Fruit fly (Drosophila melanogaster): ENCODE data around the gene CG17780.

The CG17780 gene

dm6 chr3R:24384952-24385351, at the start of gene CG17780:
Gene CG17780, minus strand, starts transcription at chr3R:24385052.
- TF ChIP-seq CG9139 (GFP tag; optimal IDR thresholded peaks at IDR 0.05), result no peak
- no peak for TF ChIP-seq Smox (GFP tag; optimal IDR thresholded peaks at IDR 0.05)
- TF ChIP-seq topi (GFP tag; optimal IDR thresholded peaks at IDR 0.05), result no peak

- TF ChIP-seq pdm3 (GFP tag; optimal IDR thresholded peaks at IDR 0.05) (no peak), Sox102F (GFP tag; optimal IDR thresholded peaks at IDR 0.05) (no peak), CG11294 (GFP tag; IDR thresholded peaks at IDR 0.05) (no peak), eg (GFP tag; IDR thresholded peaks at IDR 0.05) (no peak), fd85E (GFP tag; optimal IDR thresholded peaks at IDR 0.05) (no peak), fd59A (GFP tag; optimal IDR thresholded peaks at IDR 0.05) (no peak), CG3919 (GFP tag; optimal IDR thresholded peaks at IDR 0.05) (no peak), achi (GFP tag; optimal IDR thresholded peaks at IDR 0.05) (no peak), lz (GFP tag; optimal IDR thresholded peaks at IDR 0.05) (no peak), Hr38 (GFP tag; optimal IDR thresholded peaks at IDR 0.05) (no peak), Eip75B (GFP tag; optimal IDR thresholded peaks at IDR 0.05) (no peak), cyc (GFP tag; optimal IDR thresholded peaks at IDR 0.05) (peak; percentile 30), CG11762 (GFP tag; optimal IDR thresholded peaks at IDR 0.05; ENCODE audit: insufficient read depth) (no peak), Ets21C (GFP tag; optimal IDR thresholded peaks at IDR 0.05) (no peak), net (GFP tag; optimal IDR thresholded peaks at IDR 0.05) (no peak), svp (GFP tag) (peak; percentile 69), dac (GFP tag; optimal IDR thresholded peaks at IDR 0.05) (no peak), Met (GFP tag; optimal IDR thresholded peaks at IDR 0.05) (peak; percentile 1), Hr4 (GFP tag; optimal IDR thresholded peaks at IDR 0.05) (no peak), CG3032 (tag; optimal IDR thresholded peaks at IDR 0.05) (no peak), CG6808 (GFP tag; optimal IDR thresholded peaks at IDR 0.05) (no peak), dsx (GFP tag; optimal IDR thresholded peaks at IDR 0.05; ENCODE audit: poor library complexity, severe bottlenecking) (no peak), CG11902 (GFP tag; optimal IDR thresholded peaks at IDR 0.05) (peak; percentile 36), CG10631 (GFP tag; optimal IDR thresholded peaks at IDR 0.05) (no peak), CG34406 (GFP tag; optimal IDR thresholded peaks at IDR 0.05) (peak; percentile 19), topi (GFP tag; optimal IDR thresholded peaks at IDR 0.05) (no peak), spab (GFP tag; optimal IDR thresholded peaks at IDR 0.05) (no peak), CG10669 (GFP tag; optimal IDR thresholded peaks at IDR 0.05) (no peak), CG8319 (GFP tag; optimal IDR thresholded peaks at IDR 0.05) (no peak), Smox (GFP tag; optimal IDR thresholded peaks at IDR 0.05) (peak; percentile 15), vri (GFP tag; optimal IDR thresholded peaks at IDR 0.05) (no peak), CG31627 (GFP tag; optimal IDR thresholded peaks at IDR 0.05) (peak; percentile 25), Hr39 (GFP tag; optimal IDR thresholded peaks at IDR 0.05) (peak; percentile 38), Sox14 (GFP tag; optimal IDR thresholded peaks at IDR 0.05) (no peak), acj6 (GFP tag; optimal IDR thresholded peaks at IDR 0.05) (no peak), Ets96B (tag; optimal IDR thresholded peaks at IDR 0.05) (no peak), CG8632 (GFP tag; optimal IDR thresholded peaks at IDR 0.05) (no peak), salr (GFP tag; optimal IDR thresholded peaks at IDR 0.05) (no peak), CG7368 (GFP tag; optimal IDR thresholded peaks at IDR 0.05) (no peak), CG16779 (tag; optimal IDR thresholded peaks at IDR 0.05) (no peak), ss (GFP tag; optimal IDR thresholded peaks at IDR 0.05) (no peak), fkh (GFP tag; optimal IDR thresholded peaks at IDR 0.05) (no peak), CG4318 (GFP tag; optimal IDR thresholded peaks at IDR 0.05) (no peak), OdsH (GFP tag; optimal IDR thresholded peaks at IDR 0.05) (no peak), esn (GFP tag; optimal IDR thresholded peaks at IDR 0.05) (no peak), Blimp-1 (GFP tag; optimal IDR thresholded peaks at IDR 0.05) (no peak), Lpt (GFP tag; optimal IDR thresholded peaks at IDR 0.05) (no peak), CG6854 (GFP tag; optimal IDR thresholded peaks at IDR 0.05) (no peak)
Observed at dm6 chr3R:24392207-24392939, 7.5 kb upstream of the CG17780 start, which contains the start of gene CG13616. Gene CG13616, plus strand, starts transcription at chr3R:24392889.

All from whole organism, prepupa.